Fruit fly (Drosophila melanogaster) whole organism, embryonic: ENCODE results near the gene dbo.

Source experiments
- ATbp ChIP-seq: fragments of 200-800 bp; sonication (Bioruptor generic); optimal IDR thresholded peaks from 2 replicates; lab custom pipeline; 2017; ENCODE audit warnings: missing biosample characterization, mild to moderate bottlenecking, missing genetic modification characterization, missing genetic modification reagents
- Bteb2 ChIP-seq: fragments of 200-800 bp; sonication (Bioruptor generic); optimal IDR thresholded peaks from 2 replicates; lab custom pipeline; 2016; ENCODE audit warnings: missing biosample characterization, missing genetic modification characterization
- CG11695 ChIP-seq: fragments of 200-800 bp; sonication (Bioruptor generic); IDR thresholded peaks from 3 replicates; pipeline ENCODE4 v1.3.6; 2022; ENCODE audit warnings: missing biosample characterization, missing genetic modification characterization
- CG12659 ChIP-seq: fragments of 200-800 bp; sonication (Bioruptor generic); optimal IDR thresholded peaks from 3 replicates; lab custom pipeline; 2017; ENCODE audit warnings: mild to moderate bottlenecking, missing biosample characterization, missing genetic modification reagents, missing genetic modification characterization
- CG14860 ChIP-seq: fragments of 200-800 bp; sonication (Bioruptor generic); IDR thresholded peaks from 3 replicates; pipeline ENCODE4 v1.3.6; 2022; ENCODE audit warnings: missing biosample characterization, missing genetic modification characterization; ENCODE audit not compliant: partially characterized antibody
- CG15073 ChIP-seq: fragments of 200-800 bp; sonication (Bioruptor generic); optimal IDR thresholded peaks from 2 replicates; lab custom pipeline; 2016; ENCODE audit warnings: missing biosample characterization, missing genetic modification characterization
- CG1602 ChIP-seq: fragments of 200-800 bp; sonication (Bioruptor generic); optimal IDR thresholded peaks from 3 replicates; lab custom pipeline; 2016; ENCODE audit warnings: missing biosample characterization, missing genetic modification characterization
- CG18011 ChIP-seq: fragments of 200-800 bp; sonication (Bioruptor generic); optimal IDR thresholded peaks from 2 replicates; lab custom pipeline; 2017; ENCODE audit warnings: missing biosample characterization, missing genetic modification characterization, mild to moderate bottlenecking, moderate library complexity, missing genotype
- CG1832 ChIP-seq: fragments of 200-800 bp; sonication (Bioruptor generic); optimal IDR thresholded peaks from 2 replicates; lab custom pipeline; 2017; ENCODE audit warnings: missing biosample characterization, mild to moderate bottlenecking, missing genetic modification characterization, inconsistent platforms
- CG2199 ChIP-seq: fragments of 200-800 bp; sonication (Bioruptor generic); IDR thresholded peaks from 3 replicates; pipeline ENCODE4 v1.3.6; 2022; ENCODE audit warnings: missing biosample characterization, missing genetic modification characterization
- CG4328 ChIP-seq: fragments of 200-800 bp; sonication (Bioruptor generic); optimal IDR thresholded peaks from 3 replicates; lab custom pipeline; 2017; ENCODE audit warnings: missing biosample characterization, missing genetic modification reagents, missing genetic modification characterization
- CG4424 ChIP-seq: fragments of 200-800 bp; sonication (Bioruptor generic); optimal IDR thresholded peaks from 3 replicates; lab custom pipeline; 2016; ENCODE audit warnings: missing biosample characterization, missing genetic modification characterization
- CG4854 ChIP-seq: fragments of 200-800 bp; sonication (Bioruptor generic); optimal IDR thresholded peaks from 2 replicates; lab custom pipeline; 2016; ENCODE audit warnings: missing biosample characterization, missing genetic modification characterization, inconsistent platforms
- CG5180 ChIP-seq: fragments of 200-800 bp; sonication (Bioruptor generic); optimal IDR thresholded peaks from 3 replicates; lab custom pipeline; 2017; ENCODE audit warnings: missing biosample characterization, missing genetic modification characterization, mild to moderate bottlenecking, moderate library complexity, missing genetic modification reagents
- CG6765 ChIP-seq: fragments of 200-800 bp; sonication (Bioruptor generic); optimal IDR thresholded peaks from 3 replicates; lab custom pipeline; 2017; ENCODE audit warnings: missing biosample characterization, mild to moderate bottlenecking, missing genetic modification characterization
- CG6791 ChIP-seq: fragments of 200-800 bp; sonication (Bioruptor generic); IDR thresholded peaks from 3 replicates; pipeline ENCODE4 v1.3.6; 2022; ENCODE audit warnings: missing biosample characterization, missing genetic modification characterization; ENCODE audit not compliant: partially characterized antibody
- CG7928 ChIP-seq: fragments of 200-800 bp; sonication (Bioruptor generic); optimal IDR thresholded peaks from 2 replicates; lab custom pipeline; 2017; ENCODE audit warnings: missing biosample characterization, mild to moderate bottlenecking, missing genetic modification characterization
- CoRest ChIP-seq: fragments of 200-800 bp; sonication (Bioruptor generic); optimal IDR thresholded peaks from 3 replicates; lab custom pipeline; 2018; ENCODE audit warnings: missing biosample characterization, mild to moderate bottlenecking, missing genetic modification characterization, moderate library complexity
- Dll ChIP-seq: fragments of 200-800 bp; sonication (Bioruptor generic); IDR thresholded peaks from 4 replicates; pipeline ENCODE4 v1.3.6; 2022; ENCODE audit warnings: missing biosample characterization, missing genetic modification characterization; ENCODE audit not compliant: partially characterized antibody
- Dp ChIP-seq: fragments of 200-800 bp; sonication (Bioruptor generic); optimal IDR thresholded peaks from 2 replicates; lab custom pipeline; 2018; ENCODE audit warnings: missing biosample characterization, mild to moderate bottlenecking, missing genetic modification characterization, moderate library complexity
- E2f1 ChIP-seq: fragments of 200-800 bp; sonication (Bioruptor generic); IDR thresholded peaks from 2 replicates; pipeline ENCODE4 v1.3.6; 2022; ENCODE audit warnings: missing biosample characterization, missing genetic modification characterization
- Eip74EF ChIP-seq, 2 experiments: fragments of 200-800 bp in 1 of 2; fragments of >200 bp in 1 of 2; sonication (Bioruptor generic) in 1 of 2; optimal IDR thresholded peaks; 2 replicates each; lab custom pipeline; 2017 to 2019; ENCODE audit warnings: missing biosample characterization in 2 of 2, missing genetic modification characterization in 2 of 2, mild to moderate bottlenecking in 1 of 2, moderate library complexity in 1 of 2
- Fer3 ChIP-seq: fragments of 200-800 bp; sonication (Bioruptor generic); optimal IDR thresholded peaks from 2 replicates; lab custom pipeline; 2018; ENCODE audit warnings: missing biosample characterization, mild to moderate bottlenecking, missing genetic modification characterization, moderate library complexity
- HLH3B ChIP-seq: fragments of 200-800 bp; sonication (Bioruptor generic); IDR thresholded peaks from 2 replicates; pipeline ENCODE4 v1.3.6; 2022; ENCODE audit warnings: missing biosample characterization, missing genetic modification characterization
- Mes4 ChIP-seq: fragments of 200-800 bp; sonication (Bioruptor generic); optimal IDR thresholded peaks from 2 replicates; lab custom pipeline; 2016; ENCODE audit warnings: missing biosample characterization, missing genetic modification characterization
- Oaz ChIP-seq: fragments of 200-800 bp; sonication (Bioruptor generic); IDR thresholded peaks from 2 replicates; pipeline ENCODE4 v1.3.6; 2022; ENCODE audit warnings: missing biosample characterization, missing genetic modification characterization
- Ravus ChIP-seq: fragments of 200-800 bp; sonication (Bioruptor generic); IDR thresholded peaks from 2 replicates; pipeline ENCODE4 v1.3.6; 2022; ENCODE audit warnings: missing biosample characterization, missing genetic modification characterization
- Side ChIP-seq: fragments of 200-800 bp; sonication (Bioruptor generic); optimal IDR thresholded peaks from 2 replicates; lab custom pipeline; 2016; ENCODE audit warnings: missing biosample characterization, missing genetic modification characterization
- Sox100B ChIP-seq: fragments of 200-800 bp; sonication (Bioruptor generic); optimal IDR thresholded peaks from 3 replicates; lab custom pipeline; 2018; ENCODE audit warnings: missing biosample characterization, mild to moderate bottlenecking, missing genetic modification characterization
- amos ChIP-seq: fragments of 200-800 bp; sonication (Bioruptor generic); IDR thresholded peaks from 2 replicates; pipeline ENCODE4 v1.3.6; 2022; ENCODE audit warnings: missing biosample characterization, missing genetic modification characterization; ENCODE audit not compliant: partially characterized antibody
- ato ChIP-seq: fragments of 200-800 bp; sonication (Bioruptor generic); IDR thresholded peaks from 2 replicates; pipeline ENCODE4 v1.3.6; 2022; ENCODE audit warnings: missing biosample characterization, missing genetic modification characterization; ENCODE audit not compliant: partially characterized antibody
- corto ChIP-seq: fragments of 200-800 bp; sonication (Bioruptor generic); optimal IDR thresholded peaks from 2 replicates; lab custom pipeline; 2016; ENCODE audit warnings: missing biosample characterization, mild to moderate bottlenecking, missing genetic modification characterization, moderate library complexity
- dimm ChIP-seq: fragments of 200-800 bp; sonication (Bioruptor generic); IDR thresholded peaks from 2 replicates; pipeline ENCODE4 v1.3.6; 2022; ENCODE audit warnings: missing biosample characterization, missing genetic modification characterization
- dysf ChIP-seq: fragments of 200-800 bp; sonication (Bioruptor generic); IDR thresholded peaks from 3 replicates; pipeline ENCODE4 v1.3.6; 2022; ENCODE audit warnings: missing biosample characterization, missing genetic modification characterization
- exex ChIP-seq: fragments of 200-800 bp; sonication (Bioruptor generic); optimal IDR thresholded peaks from 4 replicates; lab custom pipeline; 2018; ENCODE audit warnings: missing biosample characterization, mild to moderate bottlenecking, missing genetic modification characterization, moderate library complexity
- fd3F ChIP-seq: fragments of 200-800 bp; sonication (Bioruptor generic); optimal IDR thresholded peaks from 2 replicates; lab custom pipeline; 2018; ENCODE audit warnings: missing biosample characterization, mild to moderate bottlenecking, missing genetic modification characterization, moderate library complexity
- jing ChIP-seq: fragments of 200-800 bp; sonication (Bioruptor generic); optimal IDR thresholded peaks from 2 replicates; lab custom pipeline; 2018; ENCODE audit warnings: missing biosample characterization, mild to moderate bottlenecking, missing genetic modification characterization
- lab ChIP-seq: fragments of 200-800 bp; sonication (Bioruptor generic); optimal IDR thresholded peaks from 3 replicates; lab custom pipeline; 2017; ENCODE audit warnings: missing biosample characterization, missing genetic modification characterization, mild to moderate bottlenecking, moderate library complexity, missing genetic modification reagents
- nom ChIP-seq: fragments of 200-800 bp; sonication (Bioruptor generic); optimal IDR thresholded peaks from 2 replicates; lab custom pipeline; 2017; ENCODE audit warnings: missing biosample characterization, missing genetic modification characterization, mild to moderate bottlenecking, moderate library complexity, missing genetic modification reagents
- pho ChIP-seq: fragments of 200-800 bp; sonication (Bioruptor generic); optimal IDR thresholded peaks from 2 replicates; lab custom pipeline; 2016; ENCODE audit warnings: missing biosample characterization, missing genetic modification characterization
- pnt ChIP-seq: fragments of 200-800 bp; sonication (Bioruptor generic); optimal IDR thresholded peaks from 3 replicates; lab custom pipeline; 2016; ENCODE audit warnings: missing biosample characterization, missing genetic modification characterization
- pum ChIP-seq: fragments of 200-800 bp; sonication (Bioruptor generic); optimal IDR thresholded peaks from 2 replicates; lab custom pipeline; 2016; ENCODE audit warnings: missing biosample characterization, missing genetic modification characterization
- salm ChIP-seq: fragments of 200-800 bp; sonication (Bioruptor generic); optimal IDR thresholded peaks from 2 replicates; lab custom pipeline; 2018; ENCODE audit warnings: missing biosample characterization, mild to moderate bottlenecking, missing genetic modification characterization
- seq ChIP-seq: fragments of 200-800 bp; sonication (Bioruptor generic); IDR thresholded peaks from 2 replicates; pipeline ENCODE4 v1.3.6; 2022; ENCODE audit warnings: missing biosample characterization, missing genetic modification characterization
- stc ChIP-seq: fragments of 200-800 bp; sonication (Bioruptor generic); IDR thresholded peaks from 2 replicates; pipeline ENCODE4 v1.3.6; 2022; ENCODE audit warnings: missing biosample characterization, missing genetic modification characterization
- tin ChIP-seq: fragments of 200-800 bp; sonication (Bioruptor generic); optimal IDR thresholded peaks from 3 replicates; lab custom pipeline; 2016; ENCODE audit warnings: missing biosample characterization, missing genetic modification characterization
- tio ChIP-seq: fragments of 200-800 bp; sonication (Bioruptor generic); optimal IDR thresholded peaks from 2 replicates; lab custom pipeline; 2017; ENCODE audit warnings: missing biosample characterization, missing genetic modification characterization, inconsistent platforms
- tna ChIP-seq: fragments of 200-800 bp; sonication (Bioruptor generic); IDR thresholded peaks from 2 replicates; pipeline ENCODE4 v1.3.6; 2022; ENCODE audit warnings: missing biosample characterization, missing genetic modification characterization; ENCODE audit not compliant: partially characterized antibody
- ttk ChIP-seq: fragments of 200-800 bp; sonication (Bioruptor generic); IDR thresholded peaks from 2 replicates; pipeline ENCODE4 v2.1.2; 2022; ENCODE audit warnings: missing biosample characterization, missing genetic modification characterization
- vfl ChIP-seq: fragments of 200-800 bp; sonication (Bioruptor generic); optimal IDR thresholded peaks from 2 replicates; lab custom pipeline; 2016; ENCODE audit warnings: missing biosample characterization, missing genetic modification characterization

Gene dbo

DNA sequence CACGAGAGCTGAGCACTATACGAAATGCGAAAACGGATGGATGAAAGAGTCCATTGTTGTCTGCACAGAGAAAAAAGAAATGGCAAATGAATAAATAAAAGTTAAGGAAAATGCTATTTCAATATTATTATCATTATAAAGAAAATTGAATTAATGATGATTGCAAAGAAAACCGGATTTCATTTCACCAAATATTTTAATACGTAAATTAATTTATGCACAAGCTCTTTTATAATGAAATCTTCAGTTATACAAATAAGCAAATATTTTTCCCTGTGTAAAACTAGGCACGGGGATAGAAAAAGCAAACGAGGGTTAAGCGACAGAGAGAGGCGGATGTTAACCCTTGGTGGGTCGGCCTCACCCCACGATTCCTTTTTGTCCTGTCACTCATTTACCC lies 39.3 kb upstream of the dbo start (continued):
- TF ChIP-seq CG15073 (no peak), CG4328 (GFP tag; lab: Kevin White, UChicago) (no peak), CG11695 (GFP tag; lab: Robert Waterston, UW) (0 out of 3 replicates have a peak, but pooled peaks have one; percentile 46), CG1832 (no peak), Dp (GFP tag; lab: Kevin White, UChicago) (no peak), CG5180 (GFP tag; lab: Kevin White, UChicago) (no peak), nom (GFP tag; lab: Kevin White, UChicago) (no peak), pnt (no peak), seq (GFP tag; lab: Robert Waterston, UW) (no peak), Dll (no peak), Sox100B (GFP tag; lab: Kevin White, UChicago) (peak; percentile 54), tio (GFP tag; lab: Kevin White, UChicago) (peak; percentile 25), dimm (GFP tag; lab: Robert Waterston, UW) (0 out of 2 replicates have a peak, but pooled peaks have one; percentile 14), CG12659 (GFP tag; lab: Kevin White, UChicago) (no peak), corto (GFP tag; lab: Kevin White, UChicago) (no peak), dysf (GFP tag; lab: Robert Waterston, UW) (no peak), salm (tag; lab: Kevin White, UChicago) (peak; percentile 14), fd3F (GFP tag; lab: Kevin White, UChicago) (no peak), Eip74EF (GFP tag; optimal IDR thresholded peaks at IDR 0.05; lab: Kevin White, UChicago) (peak in 1 of 2 experiments; percentile 38), HLH3B (peak; percentile 38; the same call in 1 of the 2 replicates), jing (no peak), Oaz (GFP tag; lab: Robert Waterston, UW) (no peak), Side (no peak), CG6791 (GFP tag; lab: Robert Waterston, UW) (no peak), CG4424 (GFP tag; lab: Kevin White, UChicago) (peak; percentile 60), exex (tag; lab: Kevin White, UChicago) (no peak), tna (GFP tag; lab: Robert Waterston, UW) (no peak), Ravus (no peak), ATbp (GFP tag; lab: Kevin White, UChicago) (peak; percentile 34), CG1602 (GFP tag; lab: Kevin White, UChicago) (peak; percentile 51), stc (GFP tag; lab: Robert Waterston, UW) (peak; percentile 36; the same call in 1 of the 2 replicates), pho (GFP tag; lab: Kevin White, UChicago) (no peak), Fer3 (tag; lab: Kevin White, UChicago) (peak; percentile 24), ato (GFP tag; lab: Robert Waterston, UW) (no peak), CoRest (peak; percentile 68), CG7928 (GFP tag; lab: Kevin White, UChicago) (no peak), Mes4 (GFP tag; lab: Kevin White, UChicago) (no peak), amos (GFP tag; lab: Robert Waterston, UW) (no peak), CG6765 (GFP tag; lab: Kevin White, UChicago) (no peak), CG4854 (GFP tag; lab: Kevin White, UChicago) (no peak), tin (peak; percentile 47), ttk (GFP tag; lab: Robert Waterston, UW) (0 out of 2 replicates have a peak, but pooled peaks have one; percentile 17), E2f1 (0 out of 2 replicates have a peak, but pooled peaks have one; percentile 23), CG18011 (GFP tag; lab: Kevin White, UChicago) (no peak), CG2199 (no peak), Bteb2 (GFP tag; lab: Kevin White, UChicago) (no peak), pum (no peak), CG14860 (GFP tag; lab: Robert Waterston, UW) (no peak), lab (GFP tag; lab: Kevin White, UChicago) (peak; percentile 57), vfl (no peak)
